Fruit fly (Drosophila melanogaster): Measurements from ENCODE around the gene Polr2G.

Polr2G gene

dm6 chr3R:15231635-15232138 is 8.7 kb upstream of the Polr2G start:
- TF ChIP-seq HLH106 (tag; optimal IDR thresholded peaks at IDR 0.05) = no peak
- TF ChIP-seq Hr78 (GFP tag; optimal IDR thresholded peaks at IDR 0.05) = no peak
- TF ChIP-seq Rel (GFP tag; optimal IDR thresholded peaks at IDR 0.05) = no peak
- TF ChIP-seq Rel (tag; optimal IDR thresholded peaks at IDR 0.05) = no peak
- TF ChIP-seq dmrt93B (GFP tag; optimal IDR thresholded peaks at IDR 0.05) = no peak

dm6 chr3R:15230285-15230684 is 7.3 kb upstream of the Polr2G start, which contains the start of gene CG34316:
TSS of gene CG34316 (plus strand) at chr3R:15230585.
- TF ChIP-seq Myc (optimal IDR thresholded peaks at IDR 0.05) = no peak
- TF ChIP-seq sage (GFP tag; optimal IDR thresholded peaks at IDR 0.05) = no peak
- TF ChIP-seq Vsx2 (GFP tag; optimal IDR thresholded peaks at IDR 0.05; ENCODE audit: partially characterized antibody) = no peak
- TF ChIP-seq Mio (GFP tag; optimal IDR thresholded peaks at IDR 0.05) = no peak
- no peak for TF ChIP-seq CG32264 (GFP tag; optimal IDR thresholded peaks at IDR 0.05)
- TF ChIP-seq h (GFP tag; optimal IDR thresholded peaks at IDR 0.05) = no peak
- no peak for TF ChIP-seq br (GFP tag; optimal IDR thresholded peaks at IDR 0.05)
- no peak for TF ChIP-seq Hnf4 (GFP tag; optimal IDR thresholded peaks at IDR 0.05)
- TF ChIP-seq N (GFP tag; optimal IDR thresholded peaks at IDR 0.05) = no peak
- TF ChIP-seq pan (optimal IDR thresholded peaks at IDR 0.05) = no peak
- TF ChIP-seq Dfd (GFP tag; optimal IDR thresholded peaks at IDR 0.05) = no peak
- TF ChIP-seq usp (GFP tag; optimal IDR thresholded peaks at IDR 0.05) = no peak
- no peak for TF ChIP-seq Hr83 (GFP tag; optimal IDR thresholded peaks at IDR 0.05; ENCODE audit: poor library complexity, severe bottlenecking)
- TF ChIP-seq Hr78 (GFP tag; optimal IDR thresholded peaks at IDR 0.05) = no peak
- no peak for TF ChIP-seq brk (GFP tag; optimal IDR thresholded peaks at IDR 0.05)
- TF ChIP-seq Jra (GFP tag; optimal IDR thresholded peaks at IDR 0.05) = no peak
- TF ChIP-seq dmrt93B (GFP tag; optimal IDR thresholded peaks at IDR 0.05) = no peak
- no peak for TF ChIP-seq dsf (GFP tag; optimal IDR thresholded peaks at IDR 0.05; ENCODE audit: borderline replicate concordance)

dm6 chr3R:15229329-15229876 is 6.4 kb upstream of the Polr2G start, which contains the start of the genes Art3 and mRpS10:
TSS of gene Art3 (minus strand) at chr3R:15229408.
TSS of gene mRpS10 (plus strand) at chr3R:15229665.
- TF ChIP-seq Mio (GFP tag; optimal IDR thresholded peaks at IDR 0.05) (peak; percentile 96), woc (GFP tag; optimal IDR thresholded peaks at IDR 0.05) (peak; percentile 99), N (GFP tag; optimal IDR thresholded peaks at IDR 0.05) (no peak), CrebA (GFP tag; optimal IDR thresholded peaks at IDR 0.05; ENCODE audit: borderline replicate concordance) (no peak), dmrt93B (GFP tag; optimal IDR thresholded peaks at IDR 0.05) (peak; percentile 100), Dif (GFP tag; optimal IDR thresholded peaks at IDR 0.05; ENCODE audit: partially characterized antibody) (no peak), Hnf4 (GFP tag; optimal IDR thresholded peaks at IDR 0.05) (peak; percentile 100), Sp1 (GFP tag; optimal IDR thresholded peaks at IDR 0.05) (peak; percentile 100), lola (GFP tag; optimal IDR thresholded peaks at IDR 0.05) (no peak), CG9705 (GFP tag; optimal IDR thresholded peaks at IDR 0.05) (peak; percentile 100), Hr83 (GFP tag; optimal IDR thresholded peaks at IDR 0.05; ENCODE audit: poor library complexity, severe bottlenecking) (peak; percentile 99), Dfd (GFP tag; optimal IDR thresholded peaks at IDR 0.05) (peak; percentile 99), Jra (GFP tag; optimal IDR thresholded peaks at IDR 0.05) (peak; percentile 99), tai (GFP tag; optimal IDR thresholded peaks at IDR 0.05) (no peak), dl (GFP tag; optimal IDR thresholded peaks at IDR 0.05; ENCODE audit: insufficient read depth in 1 of 2, partially characterized antibody in 2 of 2) (no peak), sage (GFP tag; optimal IDR thresholded peaks at IDR 0.05) (peak; percentile 99), psq (GFP tag; optimal IDR thresholded peaks at IDR 0.05) (peak; percentile 99), Myc (optimal IDR thresholded peaks at IDR 0.05) (peak; percentile 48), usp (GFP tag; optimal IDR thresholded peaks at IDR 0.05) (no peak), sv (GFP tag; optimal IDR thresholded peaks at IDR 0.05) (peak; percentile 99), Abd-B (GFP tag; optimal IDR thresholded peaks at IDR 0.05) (no peak), h (GFP tag; optimal IDR thresholded peaks at IDR 0.05) (peak; percentile 100), GATAd (GFP tag; optimal IDR thresholded peaks at IDR 0.05) (peak; percentile 99), fru (GFP tag; optimal IDR thresholded peaks at IDR 0.05) (peak; percentile 100), HLH106 (tag; optimal IDR thresholded peaks at IDR 0.05) (peak; percentile 100), dsf (GFP tag; optimal IDR thresholded peaks at IDR 0.05; ENCODE audit: borderline replicate concordance) (peak; percentile 98), ey (GFP tag; optimal IDR thresholded peaks at IDR 0.05) (peak; percentile 99), jim (GFP tag; optimal IDR thresholded peaks at IDR 0.05) (peak; percentile 89), foxo (GFP tag; optimal IDR thresholded peaks at IDR 0.05) (peak; percentile 97 to 100), br (GFP tag; optimal IDR thresholded peaks at IDR 0.05) (peak; percentile 99), rgr (GFP tag; optimal IDR thresholded peaks at IDR 0.05) (peak; percentile 100), Vsx2 (GFP tag; optimal IDR thresholded peaks at IDR 0.05; ENCODE audit: partially characterized antibody) (no peak), Rel (GFP tag; optimal IDR thresholded peaks at IDR 0.05) (peak; percentile 91), Rel (tag; optimal IDR thresholded peaks at IDR 0.05) (peak; percentile 99), OdsH (GFP tag; optimal IDR thresholded peaks at IDR 0.05) (peak; percentile 100), Hr78 (GFP tag; optimal IDR thresholded peaks at IDR 0.05) (no peak), pan (optimal IDR thresholded peaks at IDR 0.05) (peak; percentile 91), CG32264 (GFP tag; optimal IDR thresholded peaks at IDR 0.05) (peak; percentile 99), brk (GFP tag; optimal IDR thresholded peaks at IDR 0.05) (no peak)
